Worm (Caenorhabditis elegans) whole organism, mixed stage, embryonic: Measurements from ENCODE around the gene Y8A9A.2.

ENCODE experiments used
- lin-13 ChIP-seq: fragments of 150-350 bp; optimal IDR thresholded peaks from 2 replicates; lab custom pipeline; 2014; ENCODE audit warnings: missing biosample characterization, missing genetic modification characterization
- nhr-12 ChIP-seq: fragments of 150-350 bp; optimal IDR thresholded peaks from 2 replicates; lab custom pipeline; 2014; ENCODE audit warnings: missing biosample characterization, missing genetic modification characterization
- nhr-237 ChIP-seq: fragments of 150-350 bp; optimal IDR thresholded peaks from 2 replicates; lab custom pipeline; 2014; ENCODE audit warnings: missing biosample characterization, missing genetic modification characterization
- pha-4 ChIP-seq: fragments of 150-350 bp; optimal IDR thresholded peaks from 2 replicates; lab custom pipeline; 2018; ENCODE audit warnings: missing biosample characterization, missing genetic modification reagents, missing genetic modification characterization
- zip-8 ChIP-seq: fragments of 150-350 bp; optimal IDR thresholded peaks from 2 replicates; lab custom pipeline; 2014; ENCODE audit warnings: missing biosample characterization, missing genetic modification characterization

DNA sequence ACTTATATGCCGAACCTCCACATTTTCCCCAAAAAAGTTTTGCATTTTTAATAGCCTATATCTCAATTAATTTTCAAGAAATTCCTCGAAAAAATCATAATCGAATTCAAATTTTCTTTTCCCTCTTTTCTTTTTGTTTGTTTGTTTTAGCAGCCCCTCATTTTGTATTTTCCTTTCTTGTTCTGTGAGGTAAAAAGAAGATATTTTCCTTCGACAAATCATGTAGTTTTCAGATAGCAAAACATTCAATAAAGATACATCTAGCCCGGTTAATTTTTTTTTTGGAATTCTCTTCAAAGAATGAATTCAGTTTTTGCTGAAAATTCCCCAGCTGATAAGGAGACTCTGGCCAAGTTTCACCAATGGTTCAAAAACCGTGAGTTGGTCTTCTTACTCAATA is 19.7 kb upstream of the Y8A9A.2 start, which contains the start of gene T24E12.3:
- TF ChIP-seq lin-13 (tag; lab: Kevin White, UChicago), result no peak
- no peak for TF ChIP-seq zip-8
- TF ChIP-seq nhr-12 (tag; lab: Kevin White, UChicago), result no peak
- TF ChIP-seq pha-4 (tag; lab: Kevin White, UChicago), result no peak
- no peak for TF ChIP-seq nhr-237 (tag; lab: Kevin White, UChicago)
